Worm (Caenorhabditis elegans): ENCODE data around the gene Y51H4A.935.

DNA sequence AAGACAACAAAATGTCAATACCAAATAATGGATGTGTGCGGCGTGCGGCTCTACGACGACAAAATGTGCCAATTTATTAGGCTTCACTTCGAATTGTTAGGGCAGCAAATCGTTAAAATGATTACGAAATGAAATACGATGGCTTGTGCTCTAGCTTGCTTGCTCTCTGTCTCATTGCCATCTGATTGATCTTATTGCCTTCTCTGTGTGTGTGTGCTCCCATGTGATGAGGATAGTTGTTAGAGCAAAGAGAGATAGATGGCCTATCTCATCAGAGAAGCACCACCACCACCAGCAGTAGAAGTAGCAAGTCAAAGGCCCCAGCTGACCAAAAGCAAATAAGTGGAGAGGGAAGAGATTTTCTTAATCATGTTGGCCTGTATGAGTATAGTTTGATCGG is 10.5 kb downstream of the Y51H4A.935 start:
- TF ChIP-seq lin-13 (tag; optimal IDR thresholded peaks at IDR 0.05) (no peak), nhr-237 (tag; optimal IDR thresholded peaks at IDR 0.05) (no peak), nhr-12 (tag; optimal IDR thresholded peaks at IDR 0.05) (no peak), cnd-1 (tag; optimal IDR thresholded peaks at IDR 0.05) (no peak), pha-4 (tag; optimal IDR thresholded peaks at IDR 0.05) (no peak), unc-39 (tag; optimal IDR thresholded peaks at IDR 0.05) (no peak), sptf-1 (tag; optimal IDR thresholded peaks at IDR 0.05) (no peak), mab-5 (tag; optimal IDR thresholded peaks at IDR 0.05) (peak; percentile 42), bed-3 (GFP tag; optimal IDR thresholded peaks at IDR 0.05) (no peak), ham-2 (GFP tag; optimal IDR thresholded peaks at IDR 0.05) (no peak)
